Worm (Caenorhabditis elegans) whole organism, L1 larva: ENCODE measurements around the gene C45G7.4.

Experiments used
- C34B4.2 ChIP-seq: sonication (generic microtip); optimal IDR thresholded peaks from 2 replicates; lab custom pipeline; 2017; ENCODE audit warnings: mild to moderate bottlenecking, missing genetic modification characterization, missing compliant biosample characterization
- Y116A8C.19 ChIP-seq: sonication (generic microtip); optimal IDR thresholded peaks from 2 replicates; lab custom pipeline; 2016; ENCODE audit warnings: missing compliant biosample characterization, missing genetic modification characterization, borderline replicate concordance
- ceh-8 ChIP-seq: fragments of 200-800 bp; sonication (Bioruptor generic); optimal IDR thresholded peaks from 2 replicates; lab custom pipeline; 2018; ENCODE audit warnings: mild to moderate bottlenecking, missing genetic modification characterization, moderate library complexity, missing compliant biosample characterization
- ceh-82 ChIP-seq, 3 experiments: fragments of 150-350 bp in 1 of 3; sonication (generic microtip) in 2 of 3; optimal IDR thresholded peaks; 2 replicates each; lab custom pipeline; 2014 to 2017; ENCODE audit warnings: missing biosample characterization in 3 of 3, missing genetic modification characterization in 3 of 3
- ceh-88 ChIP-seq: fragments of 200-800 bp; sonication (Bioruptor generic); IDR thresholded peaks from 2 replicates; pipeline ENCODE4 v1.3.6; 2022; ENCODE audit warnings: missing genetic modification characterization, missing compliant biosample characterization
- ces-1 ChIP-seq: fragments of 150-350 bp; optimal IDR thresholded peaks from 2 replicates; lab custom pipeline; 2014; ENCODE audit warnings: missing biosample characterization, missing genetic modification reagents, missing genetic modification characterization
- efl-3 ChIP-seq: fragments of 200-800 bp; sonication (Bioruptor generic); optimal IDR thresholded peaks from 2 replicates; lab custom pipeline; 2018; ENCODE audit warnings: mild to moderate bottlenecking, missing genetic modification characterization, missing compliant biosample characterization
- egl-13 ChIP-seq: sonication (generic microtip); optimal IDR thresholded peaks from 2 replicates; lab custom pipeline; 2016; ENCODE audit warnings: missing genotype, missing genetic modification reagents, missing genetic modification characterization, missing compliant biosample characterization
- elt-2 ChIP-seq: sonication (generic microtip); optimal IDR thresholded peaks from 2 replicates; lab custom pipeline; 2016; ENCODE audit warnings: missing genetic modification characterization, mild to moderate bottlenecking, inconsistent platforms, missing compliant biosample characterization, missing genetic modification reagents
- elt-3 ChIP-seq, 6 experiments: fragments of 150-350 bp in 1 of 6; sonication (generic microtip); optimal IDR thresholded peaks; 2 replicates each; lab custom pipeline; 2017 to 2018; ENCODE audit warnings: missing biosample characterization in 6 of 6, missing genetic modification characterization in 6 of 6, inconsistent platforms in 1 of 6
- fkh-4 ChIP-seq: sonication (generic microtip); optimal IDR thresholded peaks from 2 replicates; lab custom pipeline; 2016; ENCODE audit warnings: missing compliant biosample characterization, missing genetic modification characterization, borderline replicate concordance
- fkh-8 ChIP-seq: sonication (generic microtip); optimal IDR thresholded peaks from 2 replicates; lab custom pipeline; 2016; ENCODE audit warnings: mild to moderate bottlenecking, missing genetic modification characterization, missing compliant biosample characterization
- fos-1 ChIP-seq: fragments of 150-350 bp; optimal IDR thresholded peaks from 2 replicates; lab custom pipeline; 2014; ENCODE audit warnings: missing biosample characterization, missing genetic modification characterization
- grh-1 ChIP-seq: fragments of 200-800 bp; sonication (Bioruptor generic); IDR thresholded peaks from 2 replicates; pipeline ENCODE4 v1.3.6; 2022; ENCODE audit warnings: missing genetic modification reagents, missing genetic modification characterization, missing compliant biosample characterization
- hlh-17 ChIP-seq: fragments of 200-800 bp; sonication (Bioruptor generic); optimal IDR thresholded peaks from 2 replicates; lab custom pipeline; 2018; ENCODE audit warnings: missing genetic modification characterization, mild to moderate bottlenecking, missing compliant biosample characterization, moderate library complexity, borderline replicate concordance
- hlh-4 ChIP-seq: sonication (generic microtip); optimal IDR thresholded peaks from 2 replicates; lab custom pipeline; 2016; ENCODE audit warnings: mild to moderate bottlenecking, missing genetic modification characterization, missing compliant biosample characterization
- irx-1 ChIP-seq: sonication (generic microtip); optimal IDR thresholded peaks from 2 replicates; lab custom pipeline; 2016; ENCODE audit warnings: missing genetic modification characterization, missing compliant biosample characterization
- isw-1 ChIP-seq: fragments of 200-800 bp; sonication (Bioruptor generic); IDR thresholded peaks from 2 replicates; pipeline ENCODE4 v1.3.6; 2022; ENCODE audit warnings: missing genetic modification characterization, missing compliant biosample characterization
- lin-14 ChIP-seq: fragments of 200-800 bp; sonication (Bioruptor generic); optimal IDR thresholded peaks from 2 replicates; lab custom pipeline; 2018; ENCODE audit warnings: mild to moderate bottlenecking, missing genetic modification characterization, moderate library complexity, missing compliant biosample characterization
- lin-15B ChIP-seq: fragments of 150-350 bp; sonication (generic microtip); optimal IDR thresholded peaks from 3 replicates; lab custom pipeline; 2014; ENCODE audit warnings: missing biosample characterization, missing genetic modification characterization
- lin-39 ChIP-seq: fragments of 150-350 bp; optimal IDR thresholded peaks from 2 replicates; lab custom pipeline; 2014; ENCODE audit warnings: missing biosample characterization, missing genetic modification reagents, missing genetic modification characterization
- lir-3 ChIP-seq: sonication (generic microtip); optimal IDR thresholded peaks from 2 replicates; lab custom pipeline; 2016; ENCODE audit warnings: mild to moderate bottlenecking, missing genetic modification characterization, moderate library complexity, missing compliant biosample characterization; ENCODE audit not compliant: poor library complexity
- mab-9 ChIP-seq: fragments of 200-800 bp; sonication (Bioruptor generic); IDR thresholded peaks from 2 replicates; pipeline ENCODE4 v1.3.6; 2022; ENCODE audit warnings: missing genetic modification reagents, missing genetic modification characterization, missing compliant biosample characterization
- mdl-1 ChIP-seq, 2 experiments: fragments of 150-350 bp; optimal IDR thresholded peaks; 2 replicates each; lab custom pipeline; 2014 to 2017; ENCODE audit warnings: missing biosample characterization in 2 of 2, missing genetic modification characterization in 2 of 2, inconsistent platforms in 1 of 2
- nhr-12 ChIP-seq: sonication (generic microtip); optimal IDR thresholded peaks from 2 replicates; lab custom pipeline; 2017; ENCODE audit warnings: missing biosample characterization, missing genetic modification characterization
- nhr-237 ChIP-seq: fragments of 150-350 bp; optimal IDR thresholded peaks from 2 replicates; lab custom pipeline; 2014; ENCODE audit warnings: missing biosample characterization, missing genetic modification characterization
- nhr-76 ChIP-seq: sonication (generic microtip); optimal IDR thresholded peaks from 2 replicates; lab custom pipeline; 2017; ENCODE audit warnings: missing biosample characterization, missing genetic modification characterization
- nhr-84 ChIP-seq: sonication (generic microtip); optimal IDR thresholded peaks from 2 replicates; lab custom pipeline; 2017; ENCODE audit warnings: missing biosample characterization, missing genetic modification characterization
- nhr-85 ChIP-seq: sonication (generic microtip); peaks from one replicate; lab custom pipeline; 2016; ENCODE audit warnings: missing genetic modification characterization, inconsistent platforms, missing compliant biosample characterization
- skn-1 ChIP-seq: fragments of 150-350 bp; optimal IDR thresholded peaks from 2 replicates; lab custom pipeline; 2014; ENCODE audit warnings: missing biosample characterization, missing genetic modification characterization
- snpc-4 ChIP-seq: fragments of 150-350 bp; optimal IDR thresholded peaks from 2 replicates; lab custom pipeline; 2014; ENCODE audit warnings: missing biosample characterization, missing genetic modification characterization
- snu-23 ChIP-seq: sonication (generic microtip); optimal IDR thresholded peaks from 2 replicates; lab custom pipeline; 2016; ENCODE audit warnings: missing genetic modification characterization, missing compliant biosample characterization
- sox-4 ChIP-seq: sonication (generic microtip); optimal IDR thresholded peaks from 2 replicates; lab custom pipeline; 2016; ENCODE audit warnings: missing genetic modification characterization, missing compliant biosample characterization
- sptf-1 ChIP-seq: fragments of 150-350 bp; optimal IDR thresholded peaks from 2 replicates; lab custom pipeline; 2014; ENCODE audit warnings: missing biosample characterization, missing genetic modification characterization
- sup-37 ChIP-seq: fragments of 200-800 bp; sonication (Bioruptor generic); optimal IDR thresholded peaks from 2 replicates; lab custom pipeline; 2018; ENCODE audit warnings: mild to moderate bottlenecking, missing genetic modification characterization, missing compliant biosample characterization
- tbx-2 ChIP-seq: sonication (generic microtip); optimal IDR thresholded peaks from 2 replicates; lab custom pipeline; 2016; ENCODE audit warnings: missing genetic modification characterization, missing compliant biosample characterization
- tlp-1 ChIP-seq: fragments of 150-350 bp; optimal IDR thresholded peaks from 2 replicates; lab custom pipeline; 2014; ENCODE audit warnings: missing biosample characterization, missing genetic modification characterization
- unc-130 ChIP-seq: fragments of 150-350 bp; optimal IDR thresholded peaks from 2 replicates; lab custom pipeline; 2017; ENCODE audit warnings: missing biosample characterization, missing genetic modification characterization, inconsistent platforms
- unc-30 ChIP-seq: sonication (generic microtip); optimal IDR thresholded peaks from 2 replicates; lab custom pipeline; 2017; ENCODE audit warnings: missing biosample characterization, missing genetic modification characterization
- unc-86 ChIP-seq: sonication (generic microtip); optimal IDR thresholded peaks from 2 replicates; lab custom pipeline; 2016; ENCODE audit warnings: missing genetic modification characterization, missing compliant biosample characterization
- unc-98 ChIP-seq: fragments of 200-800 bp; sonication (Bioruptor generic); IDR thresholded peaks from 2 replicates; pipeline ENCODE4 v1.3.6; 2022; ENCODE audit warnings: missing genetic modification characterization, missing compliant biosample characterization
- vab-15 ChIP-seq: sonication (generic microtip); optimal IDR thresholded peaks from 2 replicates; lab custom pipeline; 2017; ENCODE audit warnings: missing genotype, mild to moderate bottlenecking, missing genetic modification characterization, missing compliant biosample characterization
- zip-4 ChIP-seq: fragments of 200-800 bp; sonication (Bioruptor generic); optimal IDR thresholded peaks from 2 replicates; lab custom pipeline; 2018; ENCODE audit warnings: mild to moderate bottlenecking, missing genetic modification characterization, moderate library complexity, missing compliant biosample characterization
- ztf-4 ChIP-seq: fragments of 150-350 bp; optimal IDR thresholded peaks from 2 replicates; lab custom pipeline; 2014; ENCODE audit warnings: missing biosample characterization, missing genetic modification characterization

The C45G7.4 gene

DNA sequence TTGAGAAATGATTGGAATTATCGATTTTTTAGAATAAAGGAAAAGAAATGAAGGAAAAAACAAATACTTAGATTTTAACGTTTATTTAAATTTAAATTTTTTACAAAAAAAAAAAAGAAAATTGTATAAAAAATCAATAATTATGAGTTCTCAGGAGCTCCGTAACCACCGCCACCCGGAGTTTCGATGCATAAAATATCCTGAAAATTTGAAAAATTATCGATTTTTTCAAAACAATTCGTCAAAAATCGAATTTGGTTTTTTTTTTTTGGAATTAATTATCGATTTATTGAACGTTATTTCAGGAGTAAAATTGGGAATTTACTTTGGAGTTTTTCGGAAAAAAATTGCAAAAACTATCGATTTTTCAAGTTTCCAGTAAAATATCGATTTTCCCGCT lies 33.4 kb upstream of the C45G7.4 start, which contains the start of gene Y38F2AR.10:
Y38F2AR.10 (minus strand) TSS at position 101 of the 400 bp plus-strand sequence.
- TF ChIP-seq ceh-82 (tag; optimal IDR thresholded peaks at IDR 0.05; lab: Kevin White, UChicago), result no peak
- TF ChIP-seq Y116A8C.19 (tag; lab: Kevin White, UChicago), result no peak
- TF ChIP-seq vab-15 (tag; lab: Kevin White, UChicago), result no peak
- no peak for TF ChIP-seq tlp-1 (tag; lab: Kevin White, UChicago)
- no peak for TF ChIP-seq C34B4.2
- no peak for TF ChIP-seq nhr-76 (tag; lab: Kevin White, UChicago)
- no peak for TF ChIP-seq efl-3 (GFP tag; lab: Kevin White, UChicago)
- TF ChIP-seq egl-13, result no peak

DNA sequence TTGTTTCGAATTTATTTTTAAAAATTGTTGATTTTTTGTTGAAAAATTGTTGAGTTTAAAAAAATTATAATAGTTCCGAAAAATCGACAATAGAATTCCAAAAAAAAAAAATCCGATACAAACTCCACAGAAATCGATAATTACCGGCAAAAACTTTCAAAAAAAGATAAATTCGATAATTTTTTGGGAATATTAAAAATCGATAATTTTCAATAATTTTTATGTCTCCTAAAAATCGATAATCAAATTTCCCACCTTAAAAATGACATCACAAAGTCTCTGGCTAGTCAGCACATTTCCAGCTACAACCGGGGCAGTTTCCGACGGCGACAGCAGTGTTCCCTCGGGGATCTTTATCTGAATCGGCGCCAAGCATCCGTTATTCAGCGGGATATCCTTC lies 32.1 kb upstream of the C45G7.4 start:
- no peak for TF ChIP-seq lin-14 (GFP tag; lab: Kevin White, UChicago)
- TF ChIP-seq zip-4 (GFP tag; lab: Kevin White, UChicago), result no peak
- TF ChIP-seq, all 84 proteins: peak for 0

DNA sequence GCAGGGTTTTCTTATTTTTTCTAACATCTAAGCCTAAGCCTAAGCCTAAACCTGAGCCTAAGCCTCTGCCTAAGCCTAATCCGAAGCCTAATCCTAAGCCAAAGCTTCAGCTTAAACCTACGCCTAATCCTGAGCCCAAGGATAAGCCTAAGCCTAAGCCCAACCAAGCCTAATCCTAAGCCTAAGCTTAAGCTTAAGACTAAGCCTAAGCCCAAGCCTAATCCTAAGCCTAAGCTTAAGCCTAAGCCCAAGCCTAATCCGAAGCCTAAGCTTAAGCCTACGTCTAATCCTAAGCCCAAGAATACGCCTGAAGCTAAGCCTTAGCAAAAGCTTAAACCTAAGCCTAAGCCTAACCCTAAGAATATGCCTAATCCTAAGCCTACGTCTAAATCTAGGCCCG lies 29.4 kb upstream of the C45G7.4 start:
- no peak for TF ChIP-seq mab-9
- TF ChIP-seq lin-15B (tag; lab: Kevin White, UChicago), result no peak
- no peak for TF ChIP-seq snpc-4 (tag; lab: Kevin White, UChicago)
- TF ChIP-seq fkh-4 (tag; lab: Kevin White, UChicago), result no peak

DNA sequence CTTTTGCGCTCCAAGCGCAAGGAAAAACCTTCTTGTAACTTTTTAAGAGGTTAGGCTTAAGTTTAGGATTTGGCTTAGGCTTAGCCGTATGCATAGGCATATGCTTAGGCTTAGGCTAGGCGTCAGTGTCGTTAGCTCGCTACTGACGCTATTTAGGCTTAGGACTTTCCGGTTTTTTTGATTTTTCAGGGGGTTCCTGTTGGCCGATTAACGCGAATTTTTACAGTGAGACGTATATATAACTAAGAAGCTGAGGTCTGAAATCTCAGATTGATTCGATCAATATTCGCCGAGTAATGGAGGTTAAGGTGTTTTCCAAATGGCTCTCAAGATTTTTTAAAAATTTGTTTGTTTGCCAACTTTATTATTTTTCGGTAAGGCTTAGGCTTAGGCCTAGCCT lies 25.1 kb upstream of the C45G7.4 start:
- no peak for TF ChIP-seq lir-3 (tag; lab: Kevin White, UChicago)
- no peak for TF ChIP-seq grh-1 (GFP tag; lab: Robert Waterston, UW)
- TF ChIP-seq ztf-4 (tag; lab: Kevin White, UChicago), result no peak
- no peak for TF ChIP-seq sup-37
- TF ChIP-seq vab-15 (tag; lab: Kevin White, UChicago), result no peak
- TF ChIP-seq ces-1 (GFP tag; lab: Kevin White, UChicago), result no peak
- TF ChIP-seq nhr-84 (tag; lab: Kevin White, UChicago), result no peak
- no peak for TF ChIP-seq irx-1
- no peak for TF ChIP-seq efl-3 (GFP tag; lab: Kevin White, UChicago)
- TF ChIP-seq unc-30 (tag; lab: Kevin White, UChicago), result no peak
- TF ChIP-seq elt-2, result no peak
- no peak for TF ChIP-seq elt-3 (tag; optimal IDR thresholded peaks at IDR 0.05; lab: Kevin White, UChicago)
- TF ChIP-seq fos-1, result no peak
- TF ChIP-seq snu-23, result no peak
- TF ChIP-seq skn-1 (tag; lab: Kevin White, UChicago), result no peak
- TF ChIP-seq Y116A8C.19 (tag; lab: Kevin White, UChicago), result no peak
- TF ChIP-seq unc-98 (GFP tag; lab: Robert Waterston, UW), result no peak
- no peak for TF ChIP-seq nhr-85 (tag; lab: Kevin White, UChicago)

DNA sequence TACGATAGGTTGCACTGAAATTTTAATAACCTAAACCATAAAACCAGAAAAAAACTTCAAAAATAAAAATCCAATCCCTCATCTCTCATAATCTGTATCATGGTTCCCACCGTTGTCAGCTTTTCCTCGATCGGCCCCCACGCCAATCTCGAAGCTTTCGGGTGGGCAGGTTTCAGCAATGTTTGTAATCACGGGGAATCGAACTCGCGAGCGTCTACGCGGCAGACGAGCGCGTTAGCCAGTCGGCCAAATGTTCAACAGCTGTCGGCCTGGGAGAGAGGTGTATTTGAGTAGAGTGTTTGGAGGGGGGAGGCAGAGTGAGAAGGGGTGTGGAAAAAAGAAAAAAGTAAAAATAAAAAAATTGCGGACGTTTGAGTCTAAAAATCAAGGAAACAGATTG lies 24.4 kb upstream of the C45G7.4 start:
- no peak for TF ChIP-seq hlh-4 (tag; lab: Kevin White, UChicago)
- TF ChIP-seq hlh-17 (GFP tag; lab: Kevin White, UChicago), result no peak
- TF ChIP-seq zip-4 (GFP tag; lab: Kevin White, UChicago), result peak; percentile 48
- TF ChIP-seq Y116A8C.19 (tag; lab: Kevin White, UChicago), result no peak
- TF ChIP-seq egl-13, result peak; percentile 71
- peak; percentile 65 for TF ChIP-seq ceh-8 (GFP tag; lab: Kevin White, UChicago)
- peak; percentile 23 for TF ChIP-seq nhr-237 (tag; lab: Kevin White, UChicago)
- no peak for TF ChIP-seq nhr-12 (tag; lab: Kevin White, UChicago)
- TF ChIP-seq vab-15 (tag; lab: Kevin White, UChicago), result no peak
- no peak for TF ChIP-seq nhr-76 (tag; lab: Kevin White, UChicago)
- TF ChIP-seq unc-86 (tag; lab: Kevin White, UChicago), result peak; percentile 80
- peak in 1 of 2 experiments; percentile 70 for TF ChIP-seq mdl-1 (tag; optimal IDR thresholded peaks at IDR 0.05; lab: Kevin White, UChicago)
- TF ChIP-seq sptf-1 (tag; lab: Kevin White, UChicago), result no peak
- peak; percentile 85 for TF ChIP-seq fkh-8 (tag; lab: Kevin White, UChicago)
- peak; percentile 32 for TF ChIP-seq lin-39 (tag; lab: Kevin White, UChicago)
- peak; percentile 82 for TF ChIP-seq tbx-2
- peak; percentile 37 for TF ChIP-seq sox-4 (tag; lab: Kevin White, UChicago)
- peak; percentile 34 for TF ChIP-seq isw-1 (GFP tag; lab: Robert Waterston, UW)
- peak; percentile 68 to 91 (median 80) for TF ChIP-seq ceh-82 (tag; optimal IDR thresholded peaks at IDR 0.05; lab: Kevin White, UChicago)
- TF ChIP-seq lin-14 (GFP tag; lab: Kevin White, UChicago), result peak; percentile 78
- TF ChIP-seq grh-1 (GFP tag; lab: Robert Waterston, UW), result peak; percentile 26; the same call in 1 of the 2 replicates
- TF ChIP-seq ztf-4 (tag; lab: Kevin White, UChicago), result peak; percentile 50
- TF ChIP-seq unc-130 (tag; lab: Kevin White, UChicago), result peak; percentile 17
- no peak for TF ChIP-seq ceh-88
